Fruit fly (Drosophila melanogaster) whole organism, embryonic: ENCODE results near the gene beag.
A peak's percentile ranks its signal among the peaks of the same experiment; 100 is the strongest.

Experiments used
- BtbVII ChIP-seq: fragments of 200-800 bp; sonication (Bioruptor generic); optimal IDR thresholded peaks from 3 replicates; lab custom pipeline; 2017; ENCODE audit warnings: missing biosample characterization, mild to moderate bottlenecking, missing genetic modification characterization
- CG10267 ChIP-seq: fragments of 200-800 bp; sonication (Bioruptor generic); optimal IDR thresholded peaks from 2 replicates; lab custom pipeline; 2018; ENCODE audit warnings: missing biosample characterization, mild to moderate bottlenecking, missing genetic modification characterization, moderate library complexity
- CG10366 ChIP-seq: fragments of 200-800 bp; sonication (Bioruptor generic); IDR thresholded peaks from 2 replicates; pipeline ENCODE4 v1.3.6; 2022; ENCODE audit warnings: missing biosample characterization, missing genetic modification characterization
- CG10565 ChIP-seq: fragments of 200-800 bp; sonication (Bioruptor generic); optimal IDR thresholded peaks from 3 replicates; lab custom pipeline; 2016; ENCODE audit warnings: missing biosample characterization, mild to moderate bottlenecking, missing genetic modification characterization
- CG11560 ChIP-seq: fragments of 200-800 bp; sonication (Bioruptor generic); IDR thresholded peaks from 3 replicates; pipeline ENCODE4 v1.3.6; 2022; ENCODE audit warnings: missing biosample characterization, missing genetic modification characterization
- CG12942 ChIP-seq: fragments of 200-800 bp; sonication (Bioruptor generic); optimal IDR thresholded peaks from 3 replicates; lab custom pipeline; 2016; ENCODE audit warnings: missing biosample characterization, missing genetic modification characterization
- CG1529 ChIP-seq: fragments of 200-800 bp; sonication (Bioruptor generic); optimal IDR thresholded peaks from 3 replicates; lab custom pipeline; 2018; ENCODE audit warnings: missing biosample characterization, missing genetic modification characterization
- CG15601 ChIP-seq: fragments of 200-800 bp; sonication (Bioruptor generic); optimal IDR thresholded peaks from 3 replicates; lab custom pipeline; 2019; ENCODE audit warnings: missing biosample characterization, mild to moderate bottlenecking, missing genetic modification characterization, moderate library complexity
- CG18476 ChIP-seq: fragments of 200-800 bp; sonication (Bioruptor generic); optimal IDR thresholded peaks from 2 replicates; lab custom pipeline; 2016; ENCODE audit warnings: missing biosample characterization, mild to moderate bottlenecking, missing genetic modification characterization
- CG30020 ChIP-seq: fragments of 200-800 bp; optimal IDR thresholded peaks from 2 replicates; lab custom pipeline; 2019; ENCODE audit warnings: missing biosample characterization, mild to moderate bottlenecking, missing genetic modification characterization, moderate library complexity
- CG31441 ChIP-seq: fragments of 200-800 bp; sonication (Bioruptor generic); IDR thresholded peaks from 2 replicates; pipeline ENCODE4 v1.3.6; 2022; ENCODE audit warnings: missing biosample characterization, missing genetic modification characterization
- CG3281 ChIP-seq: fragments of 200-800 bp; sonication (Bioruptor generic); optimal IDR thresholded peaks from 3 replicates; lab custom pipeline; 2017; ENCODE audit warnings: missing biosample characterization, mild to moderate bottlenecking, missing genetic modification characterization
- CG4424 ChIP-seq: fragments of 200-800 bp; sonication (Bioruptor generic); optimal IDR thresholded peaks from 3 replicates; lab custom pipeline; 2016; ENCODE audit warnings: missing biosample characterization, missing genetic modification characterization
- CG4617 ChIP-seq: fragments of 200-800 bp; sonication (Bioruptor generic); optimal IDR thresholded peaks from 3 replicates; lab custom pipeline; 2016; ENCODE audit warnings: missing biosample characterization, missing genetic modification characterization, borderline replicate concordance
- CG5245 ChIP-seq: fragments of 200-800 bp; sonication (Bioruptor generic); optimal IDR thresholded peaks from 3 replicates; lab custom pipeline; 2016; ENCODE audit warnings: missing biosample characterization, missing genetic modification characterization
- CG6254 ChIP-seq: fragments of 200-800 bp; sonication (Bioruptor generic); optimal IDR thresholded peaks from 3 replicates; lab custom pipeline; 2017; ENCODE audit warnings: mild to moderate bottlenecking, missing biosample characterization, missing genetic modification reagents, missing genetic modification characterization
- CG7745 ChIP-seq: fragments of 200-800 bp; sonication (Bioruptor generic); optimal IDR thresholded peaks from 2 replicates; lab custom pipeline; 2018; ENCODE audit warnings: missing biosample characterization, mild to moderate bottlenecking, missing genetic modification characterization, moderate library complexity
- CG8089 ChIP-seq: fragments of 200-800 bp; sonication (Bioruptor generic); optimal IDR thresholded peaks from 3 replicates; lab custom pipeline; 2016; ENCODE audit warnings: missing biosample characterization, missing genetic modification characterization
- D ChIP-seq, 2 experiments: fragments of 200-800 bp in 1 of 2; fragments of >200 bp in 1 of 2; sonication (Bioruptor generic) in 1 of 2; optimal IDR thresholded peaks; 2 replicates in 1 of 2; 3 replicates in 1 of 2; lab custom pipeline; 2017; ENCODE audit warnings: mild to moderate bottlenecking in 1 of 2, missing biosample characterization in 1 of 2, missing genetic modification characterization in 1 of 2, missing genetic modification reagents in 1 of 2
- Elba2 ChIP-seq: fragments of 200-800 bp; sonication (Bioruptor generic); optimal IDR thresholded peaks from 3 replicates; lab custom pipeline; 2016; ENCODE audit warnings: missing biosample characterization, missing genetic modification characterization
- HLHmδ ChIP-seq: fragments of 200-800 bp; sonication (Bioruptor generic); optimal IDR thresholded peaks from 2 replicates; lab custom pipeline; 2018; ENCODE audit warnings: missing biosample characterization, mild to moderate bottlenecking, missing genetic modification characterization, moderate library complexity
- Hey ChIP-seq: fragments of 200-800 bp; sonication (Bioruptor generic); optimal IDR thresholded peaks from 3 replicates; lab custom pipeline; 2018; ENCODE audit warnings: missing biosample characterization, mild to moderate bottlenecking, missing genetic modification characterization
- Jarid2 ChIP-seq: fragments of 200-800 bp; sonication (Bioruptor generic); optimal IDR thresholded peaks from 3 replicates; lab custom pipeline; 2017; ENCODE audit warnings: mild to moderate bottlenecking, missing biosample characterization, missing genetic modification reagents, missing genetic modification characterization
- Oli ChIP-seq: fragments of 200-800 bp; sonication (Bioruptor generic); optimal IDR thresholded peaks from 2 replicates; lab custom pipeline; 2018; ENCODE audit warnings: missing biosample characterization, mild to moderate bottlenecking, missing genetic modification characterization, moderate library complexity
- Ravus ChIP-seq: fragments of 200-800 bp; sonication (Bioruptor generic); IDR thresholded peaks from 2 replicates; pipeline ENCODE4 v1.3.6; 2022; ENCODE audit warnings: missing biosample characterization, missing genetic modification characterization
- Side ChIP-seq: fragments of 200-800 bp; sonication (Bioruptor generic); optimal IDR thresholded peaks from 2 replicates; lab custom pipeline; 2016; ENCODE audit warnings: missing biosample characterization, missing genetic modification characterization
- Spps ChIP-seq: fragments of 200-800 bp; sonication (Bioruptor generic); optimal IDR thresholded peaks from 2 replicates; lab custom pipeline; 2018; ENCODE audit warnings: missing biosample characterization, mild to moderate bottlenecking, missing genetic modification characterization
- TFAM ChIP-seq: fragments of 200-800 bp; sonication (Bioruptor generic); optimal IDR thresholded peaks from 2 replicates; lab custom pipeline; 2017; ENCODE audit warnings: missing biosample characterization, missing genetic modification characterization, inconsistent platforms
- ab ChIP-seq: fragments of 200-800 bp; sonication (Bioruptor generic); optimal IDR thresholded peaks from 2 replicates; lab custom pipeline; 2016; ENCODE audit warnings: missing biosample characterization, missing genetic modification characterization
- amos ChIP-seq: fragments of 200-800 bp; sonication (Bioruptor generic); IDR thresholded peaks from 2 replicates; pipeline ENCODE4 v1.3.6; 2022; ENCODE audit warnings: missing biosample characterization, missing genetic modification characterization; ENCODE audit not compliant: partially characterized antibody
- ase ChIP-seq: fragments of 200-800 bp; sonication (Bioruptor generic); IDR thresholded peaks from 3 replicates; pipeline ENCODE4 v1.3.6; 2022; ENCODE audit warnings: missing biosample characterization, missing genetic modification characterization
- ash1 ChIP-seq: fragments of 200-800 bp; sonication (Bioruptor generic); optimal IDR thresholded peaks from 2 replicates; lab custom pipeline; 2018; ENCODE audit warnings: missing biosample characterization, mild to moderate bottlenecking, missing genetic modification characterization
- bcd ChIP-seq: fragments of 200-800 bp; sonication (Bioruptor generic); optimal IDR thresholded peaks from 2 replicates; lab custom pipeline; 2017; ENCODE audit warnings: missing biosample characterization, mild to moderate bottlenecking, missing genetic modification characterization
- cg ChIP-seq: fragments of 200-800 bp; sonication (Bioruptor generic); optimal IDR thresholded peaks from 3 replicates; lab custom pipeline; 2019; ENCODE audit warnings: missing biosample characterization, mild to moderate bottlenecking, missing genetic modification characterization, moderate library complexity
- chm ChIP-seq: fragments of 200-800 bp; sonication (Bioruptor generic); IDR thresholded peaks from 2 replicates; pipeline ENCODE4 v1.3.6; 2022; ENCODE audit warnings: missing biosample characterization, missing genetic modification characterization
- cwo ChIP-seq: fragments of 200-800 bp; sonication (Bioruptor generic); optimal IDR thresholded peaks from 3 replicates; lab custom pipeline; 2017; ENCODE audit warnings: missing biosample characterization, missing genetic modification characterization, mild to moderate bottlenecking, moderate library complexity, missing genetic modification reagents
- dimm ChIP-seq: fragments of 200-800 bp; sonication (Bioruptor generic); IDR thresholded peaks from 2 replicates; pipeline ENCODE4 v1.3.6; 2022; ENCODE audit warnings: missing biosample characterization, missing genetic modification characterization
- dmrt11E ChIP-seq: fragments of 200-800 bp; sonication (Bioruptor generic); optimal IDR thresholded peaks from 3 replicates; lab custom pipeline; 2018; ENCODE audit warnings: missing biosample characterization, mild to moderate bottlenecking, missing genetic modification characterization, moderate library complexity
- dmrt99B ChIP-seq: fragments of 200-800 bp; sonication (Bioruptor generic); optimal IDR thresholded peaks from 2 replicates; lab custom pipeline; 2018; ENCODE audit warnings: missing biosample characterization, mild to moderate bottlenecking, missing genetic modification characterization, moderate library complexity
- lab ChIP-seq: fragments of 200-800 bp; sonication (Bioruptor generic); optimal IDR thresholded peaks from 3 replicates; lab custom pipeline; 2017; ENCODE audit warnings: missing biosample characterization, missing genetic modification characterization, mild to moderate bottlenecking, moderate library complexity, missing genetic modification reagents
- nerfin-1 ChIP-seq: fragments of 200-800 bp; sonication (Bioruptor generic); optimal IDR thresholded peaks from 3 replicates; lab custom pipeline; 2019; ENCODE audit warnings: missing biosample characterization, mild to moderate bottlenecking, missing genetic modification characterization, moderate library complexity
- onecut ChIP-seq: fragments of 200-800 bp; sonication (Bioruptor generic); IDR thresholded peaks from 2 replicates; pipeline ENCODE4 v1.3.6; 2022; ENCODE audit warnings: missing biosample characterization, missing genetic modification characterization
- otp ChIP-seq: fragments of 200-800 bp; sonication (Bioruptor generic); IDR thresholded peaks from 3 replicates; pipeline ENCODE4, ENCODE4 v1.3.6; 2022; ENCODE audit warnings: missing biosample characterization, missing genetic modification characterization
- seq ChIP-seq: fragments of 200-800 bp; sonication (Bioruptor generic); IDR thresholded peaks from 2 replicates; pipeline ENCODE4 v1.3.6; 2022; ENCODE audit warnings: missing biosample characterization, missing genetic modification characterization
- sisA ChIP-seq: fragments of 200-800 bp; sonication (Bioruptor generic); IDR thresholded peaks from 2 replicates; pipeline ENCODE4 v1.3.6; 2022; ENCODE audit warnings: missing biosample characterization, missing genetic modification characterization
- sqz ChIP-seq: fragments of 200-800 bp; sonication (Bioruptor generic); optimal IDR thresholded peaks from 3 replicates; lab custom pipeline; 2018; ENCODE audit warnings: missing biosample characterization, mild to moderate bottlenecking, missing genetic modification characterization
- stwl ChIP-seq: fragments of 200-800 bp; sonication (Bioruptor generic); optimal IDR thresholded peaks from 3 replicates; lab custom pipeline; 2018; ENCODE audit warnings: missing biosample characterization, mild to moderate bottlenecking, missing genetic modification characterization, moderate library complexity
- tna ChIP-seq: fragments of 200-800 bp; sonication (Bioruptor generic); IDR thresholded peaks from 2 replicates; pipeline ENCODE4 v1.3.6; 2022; ENCODE audit warnings: missing biosample characterization, missing genetic modification characterization; ENCODE audit not compliant: partially characterized antibody
- vfl ChIP-seq: fragments of 200-800 bp; sonication (Bioruptor generic); optimal IDR thresholded peaks from 2 replicates; lab custom pipeline; 2016; ENCODE audit warnings: missing biosample characterization, missing genetic modification characterization

Gene beag

DNA sequence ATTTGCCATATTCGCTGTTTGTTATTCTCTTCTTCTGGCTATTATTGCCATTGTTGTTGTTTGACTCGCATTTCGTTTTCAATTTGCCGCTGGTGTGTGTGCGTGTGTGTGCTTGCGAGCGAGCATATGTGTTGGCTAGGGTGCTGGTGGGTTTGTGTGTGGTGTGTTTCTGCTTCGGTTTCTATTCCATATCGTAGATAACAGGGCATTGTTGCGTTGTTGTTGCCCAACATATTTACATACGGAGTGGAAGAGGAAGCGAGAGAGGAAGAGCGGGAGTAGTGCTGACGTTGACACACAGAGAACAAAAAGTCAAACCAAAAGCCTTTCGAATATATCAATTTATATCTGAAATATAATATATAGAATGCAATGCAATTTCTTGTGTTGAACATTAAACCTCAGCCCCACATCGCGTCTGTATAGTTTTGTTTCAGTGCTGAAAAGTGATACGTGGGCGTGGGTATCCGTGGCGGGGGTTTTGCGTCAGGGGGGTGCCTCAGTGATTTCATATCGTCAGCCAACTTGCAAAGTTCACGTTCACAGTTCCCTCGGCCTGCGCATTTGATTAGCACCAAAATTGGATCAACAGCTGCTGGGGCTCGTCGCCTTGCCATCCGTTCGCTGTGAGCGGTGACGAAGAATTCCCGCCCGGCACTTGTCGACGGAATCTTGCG is 10.3 kb downstream of the beag start:
- peak; percentile 4 for TF ChIP-seq nerfin-1
- peak; percentile 73 for TF ChIP-seq CG3281 (GFP tag; lab: Kevin White, UChicago)
- TF ChIP-seq CG4424 = peak; percentile 71
- TF ChIP-seq D (optimal IDR thresholded peaks at IDR 0.05; lab: Kevin White, UChicago) = no peak
- peak; percentile 58 for TF ChIP-seq D (GFP tag; optimal IDR thresholded peaks at IDR 0.05; lab: Kevin White, UChicago)
- peak; percentile 87 for TF ChIP-seq cg (GFP tag; lab: Kevin White, UChicago)
- peak; percentile 6 for TF ChIP-seq TFAM (GFP tag; lab: Kevin White, UChicago)
- TF ChIP-seq CG31441 (GFP tag; lab: Robert Waterston, UW) = no peak
- peak; percentile 36 for TF ChIP-seq CG18476 (GFP tag; lab: Kevin White, UChicago)
- TF ChIP-seq Elba2 (GFP tag; lab: Kevin White, UChicago) = no peak
- peak; percentile 64 for TF ChIP-seq CG1529 (GFP tag; lab: Kevin White, UChicago)
- TF ChIP-seq CG15601 = peak; percentile 46
- no peak for TF ChIP-seq tna (GFP tag; lab: Robert Waterston, UW)
- TF ChIP-seq cwo (GFP tag; lab: Kevin White, UChicago) = peak; percentile 58
- no peak for TF ChIP-seq CG11560
- no peak for TF ChIP-seq Jarid2 (GFP tag; lab: Kevin White, UChicago)
- no peak for TF ChIP-seq otp
- TF ChIP-seq dimm = no peak
- TF ChIP-seq CG10565 = no peak
- TF ChIP-seq CG7745 = no peak
- no peak for TF ChIP-seq CG10366
- no peak for TF ChIP-seq Hey
- no peak for TF ChIP-seq Spps
- TF ChIP-seq HLHmδ = peak; percentile 38
- TF ChIP-seq CG30020 (tag; lab: Kevin White, UChicago) = no peak
- peak; percentile 65 for TF ChIP-seq onecut (GFP tag; lab: Robert Waterston, UW)
- no peak for TF ChIP-seq seq (GFP tag; lab: Robert Waterston, UW)
- TF ChIP-seq sisA = no peak
- TF ChIP-seq dmrt99B (tag; lab: Kevin White, UChicago) = peak; percentile 73
- TF ChIP-seq chm (GFP tag; lab: Robert Waterston, UW) = no peak
- no peak for TF ChIP-seq ash1 (GFP tag; lab: Kevin White, UChicago)
- no peak for TF ChIP-seq CG8089 (GFP tag; lab: Kevin White, UChicago)
- TF ChIP-seq Side (GFP tag; lab: Kevin White, UChicago) = no peak
- peak; percentile 56 for TF ChIP-seq dmrt11E
- TF ChIP-seq CG6254 (GFP tag; lab: Kevin White, UChicago) = peak; percentile 44
- peak; percentile 57 for TF ChIP-seq bcd (GFP tag; lab: Kevin White, UChicago)
- no peak for TF ChIP-seq Ravus (GFP tag; lab: Robert Waterston, UW)
- TF ChIP-seq CG12942 (GFP tag; lab: Kevin White, UChicago) = peak; percentile 31
- no peak for TF ChIP-seq amos (GFP tag; lab: Robert Waterston, UW)
- peak; percentile 50 for TF ChIP-seq Oli (tag; lab: Kevin White, UChicago)
- no peak for TF ChIP-seq stwl (tag; lab: Kevin White, UChicago)
- no peak for TF ChIP-seq sqz (GFP tag; lab: Kevin White, UChicago)
- peak; percentile 71 for TF ChIP-seq vfl
- TF ChIP-seq lab (GFP tag; lab: Kevin White, UChicago) = peak; percentile 90
- TF ChIP-seq ase (GFP tag; lab: Robert Waterston, UW) = no peak
- TF ChIP-seq CG10267 (tag; lab: Kevin White, UChicago) = peak; percentile 41
- TF ChIP-seq CG5245 (GFP tag; lab: Kevin White, UChicago) = peak; percentile 43
- peak; percentile 59 for TF ChIP-seq BtbVII (GFP tag; lab: Kevin White, UChicago)
- no peak for TF ChIP-seq CG4617 (GFP tag; lab: Kevin White, UChicago)
- no peak for TF ChIP-seq ab (GFP tag; lab: Kevin White, UChicago)
